Fruit fly (Drosophila melanogaster) whole organism, embryonic: ENCODE data around the gene EndoGI.
A peak's percentile ranks its signal among the peaks of the same experiment; 100 is the strongest.

ENCODE experiments used
- CG10321 ChIP-seq: fragments of 200-800 bp; sonication (Bioruptor generic); IDR thresholded peaks from 2 replicates; pipeline ENCODE4 v1.3.6; 2022; ENCODE audit warnings: missing biosample characterization, missing genetic modification characterization
- CG11085 ChIP-seq: fragments of 200-800 bp; sonication (Bioruptor generic); IDR thresholded peaks from 2 replicates; pipeline ENCODE4 v1.3.6; 2022; ENCODE audit warnings: missing biosample characterization, missing genetic modification characterization
- CG15269 ChIP-seq: fragments of 200-800 bp; sonication (Bioruptor generic); optimal IDR thresholded peaks from 2 replicates; lab custom pipeline; 2018; ENCODE audit warnings: missing biosample characterization, mild to moderate bottlenecking, missing genetic modification characterization, moderate library complexity
- CG17568 ChIP-seq: fragments of 200-800 bp; sonication (Bioruptor generic); optimal IDR thresholded peaks from 2 replicates; lab custom pipeline; 2018; ENCODE audit warnings: missing biosample characterization, mild to moderate bottlenecking, missing genetic modification characterization, moderate library complexity
- CG17802 ChIP-seq: fragments of 200-800 bp; sonication (Bioruptor generic); optimal IDR thresholded peaks from 2 replicates; lab custom pipeline; 2018; ENCODE audit warnings: missing biosample characterization, mild to moderate bottlenecking, missing genetic modification characterization, moderate library complexity
- CG17912 ChIP-seq: fragments of 200-800 bp; sonication (Bioruptor generic); optimal IDR thresholded peaks from 2 replicates; lab custom pipeline; 2018; ENCODE audit warnings: missing biosample characterization, mild to moderate bottlenecking, missing genetic modification characterization
- CG2712 ChIP-seq: fragments of 200-800 bp; optimal IDR thresholded peaks from 3 replicates; lab custom pipeline; 2019; ENCODE audit warnings: missing biosample characterization, mild to moderate bottlenecking, missing genetic modification characterization, moderate library complexity
- CG2875 ChIP-seq: fragments of 200-800 bp; sonication (Bioruptor generic); optimal IDR thresholded peaks from 2 replicates; lab custom pipeline; 2017; ENCODE audit warnings: missing biosample characterization, mild to moderate bottlenecking, missing genetic modification characterization, missing genetic modification reagents
- CG31441 ChIP-seq: fragments of 200-800 bp; sonication (Bioruptor generic); IDR thresholded peaks from 2 replicates; pipeline ENCODE4 v1.3.6; 2022; ENCODE audit warnings: missing biosample characterization, missing genetic modification characterization
- CG3163 ChIP-seq: fragments of 200-800 bp; sonication (Bioruptor generic); optimal IDR thresholded peaks from 3 replicates; lab custom pipeline; 2016; ENCODE audit warnings: missing biosample characterization, missing genetic modification characterization
- CG32532 ChIP-seq: fragments of 200-800 bp; sonication (Bioruptor generic); IDR thresholded peaks from 2 replicates; pipeline ENCODE4 v1.3.6; 2022; ENCODE audit warnings: missing biosample characterization, missing genetic modification characterization
- CG33213 ChIP-seq: fragments of 200-800 bp; sonication (Bioruptor generic); optimal IDR thresholded peaks from 3 replicates; lab custom pipeline; 2016; ENCODE audit warnings: missing biosample characterization, missing genetic modification characterization
- CG33557 ChIP-seq: fragments of 200-800 bp; sonication (Bioruptor generic); optimal IDR thresholded peaks from 2 replicates; lab custom pipeline; 2019; ENCODE audit warnings: missing biosample characterization, mild to moderate bottlenecking, missing genetic modification characterization, moderate library complexity
- CG34224 ChIP-seq: fragments of 200-800 bp; sonication (Bioruptor generic); IDR thresholded peaks from 3 replicates; pipeline ENCODE4 v1.3.6; 2022; ENCODE audit warnings: missing biosample characterization, missing genetic modification characterization; ENCODE audit not compliant: partially characterized antibody
- CG6254 ChIP-seq: fragments of 200-800 bp; sonication (Bioruptor generic); optimal IDR thresholded peaks from 3 replicates; lab custom pipeline; 2017; ENCODE audit warnings: mild to moderate bottlenecking, missing biosample characterization, missing genetic modification reagents, missing genetic modification characterization
- CG6791 ChIP-seq: fragments of 200-800 bp; sonication (Bioruptor generic); IDR thresholded peaks from 3 replicates; pipeline ENCODE4 v1.3.6; 2022; ENCODE audit warnings: missing biosample characterization, missing genetic modification characterization; ENCODE audit not compliant: partially characterized antibody
- CG6813 ChIP-seq: fragments of 200-800 bp; sonication (Bioruptor generic); optimal IDR thresholded peaks from 2 replicates; lab custom pipeline; 2017; ENCODE audit warnings: missing biosample characterization, missing genetic modification characterization, mild to moderate bottlenecking, moderate library complexity, missing genetic modification reagents
- CG9876 ChIP-seq: fragments of 200-800 bp; sonication (Bioruptor generic); optimal IDR thresholded peaks from 2 replicates; lab custom pipeline; 2016; ENCODE audit warnings: missing biosample characterization, missing genetic modification characterization
- D19B ChIP-seq: fragments of 200-800 bp; sonication (Bioruptor generic); optimal IDR thresholded peaks from 2 replicates; lab custom pipeline; 2017; ENCODE audit warnings: missing biosample characterization, mild to moderate bottlenecking, missing genetic modification characterization
- Dad ChIP-seq: fragments of 200-800 bp; sonication (Bioruptor generic); optimal IDR thresholded peaks from 3 replicates; lab custom pipeline; 2016; ENCODE audit warnings: missing biosample characterization, missing genetic modification characterization
- HmgZ ChIP-seq: fragments of 200-800 bp; sonication (Bioruptor generic); optimal IDR thresholded peaks from 2 replicates; lab custom pipeline; 2018; ENCODE audit warnings: missing biosample characterization, mild to moderate bottlenecking, missing genetic modification characterization
- Hr3 ChIP-seq: fragments of 200-800 bp; sonication (Bioruptor generic); optimal IDR thresholded peaks from 3 replicates; lab custom pipeline; 2016; ENCODE audit warnings: missing biosample characterization, missing genetic modification characterization
- Mad ChIP-seq: fragments of 200-800 bp; sonication (Bioruptor generic); optimal IDR thresholded peaks from 2 replicates; lab custom pipeline; 2016; ENCODE audit warnings: missing biosample characterization, missing genetic modification characterization
- Mes4 ChIP-seq: fragments of 200-800 bp; sonication (Bioruptor generic); optimal IDR thresholded peaks from 2 replicates; lab custom pipeline; 2016; ENCODE audit warnings: missing biosample characterization, missing genetic modification characterization
- Nf-YA ChIP-seq: fragments of 200-800 bp; sonication (Bioruptor generic); IDR thresholded peaks from 2 replicates; pipeline ENCODE4 v1.3.6; 2022; ENCODE audit warnings: missing biosample characterization, missing genetic modification characterization
- Nf-YB ChIP-seq: fragments of 200-800 bp; sonication (Bioruptor generic); optimal IDR thresholded peaks from 3 replicates; lab custom pipeline; 2019; ENCODE audit warnings: missing biosample characterization, mild to moderate bottlenecking, missing genetic modification characterization, moderate library complexity
- Scr ChIP-seq: fragments of 200-800 bp; sonication (Bioruptor generic); IDR thresholded peaks from 2 replicates; pipeline ENCODE4 v1.3.6; 2022; ENCODE audit warnings: missing biosample characterization, missing genetic modification characterization; ENCODE audit not compliant: partially characterized antibody
- Sin3A ChIP-seq: fragments of >200 bp; optimal IDR thresholded peaks from 2 replicates; lab custom pipeline; 2018
- TFAM ChIP-seq: fragments of 200-800 bp; sonication (Bioruptor generic); optimal IDR thresholded peaks from 2 replicates; lab custom pipeline; 2017; ENCODE audit warnings: missing biosample characterization, missing genetic modification characterization, inconsistent platforms
- Xbp1 ChIP-seq: fragments of 200-800 bp; sonication (Bioruptor generic); optimal IDR thresholded peaks from 3 replicates; lab custom pipeline; 2016; ENCODE audit warnings: missing biosample characterization, mild to moderate bottlenecking, missing genetic modification characterization
- Xrp1 ChIP-seq: fragments of 200-800 bp; sonication (Bioruptor generic); IDR thresholded peaks from 2 replicates; pipeline ENCODE4 v1.3.6; 2022; ENCODE audit warnings: missing biosample characterization, missing genetic modification characterization
- aop ChIP-seq: fragments of 200-800 bp; sonication (Bioruptor generic); IDR thresholded peaks from 2 replicates; pipeline ENCODE4 v1.3.6; 2022; ENCODE audit warnings: missing biosample characterization, missing genetic modification characterization
- bigmax ChIP-seq: fragments of 200-800 bp; sonication (Bioruptor generic); optimal IDR thresholded peaks from 2 replicates; lab custom pipeline; 2018; ENCODE audit warnings: missing biosample characterization, mild to moderate bottlenecking, missing genetic modification characterization
- br ChIP-seq: fragments of >200 bp; optimal IDR thresholded peaks from 2 replicates; lab custom pipeline; 2017
- chm ChIP-seq: fragments of 200-800 bp; sonication (Bioruptor generic); IDR thresholded peaks from 2 replicates; pipeline ENCODE4 v1.3.6; 2022; ENCODE audit warnings: missing biosample characterization, missing genetic modification characterization
- cwo ChIP-seq: fragments of 200-800 bp; sonication (Bioruptor generic); optimal IDR thresholded peaks from 3 replicates; lab custom pipeline; 2017; ENCODE audit warnings: missing biosample characterization, missing genetic modification characterization, mild to moderate bottlenecking, moderate library complexity, missing genetic modification reagents
- da ChIP-seq: fragments of 200-800 bp; sonication (Bioruptor generic); optimal IDR thresholded peaks from 2 replicates; lab custom pipeline; 2016; ENCODE audit warnings: missing biosample characterization, missing genetic modification characterization
- fd102C ChIP-seq: fragments of 200-800 bp; sonication (Bioruptor generic); optimal IDR thresholded peaks from 2 replicates; lab custom pipeline; 2018; ENCODE audit warnings: missing biosample characterization, mild to moderate bottlenecking, missing genetic modification characterization, moderate library complexity
- gro ChIP-seq: fragments of 200-800 bp; sonication (Bioruptor generic); optimal IDR thresholded peaks from 2 replicates; lab custom pipeline; 2016; ENCODE audit warnings: missing biosample characterization, missing genetic modification characterization
- gsb ChIP-seq: fragments of 200-800 bp; sonication (Bioruptor generic); IDR thresholded peaks from 2 replicates; pipeline ENCODE4 v1.3.6; 2022; ENCODE audit warnings: missing biosample characterization, missing genetic modification characterization
- gt ChIP-seq: fragments of 200-800 bp; sonication (Bioruptor generic); IDR thresholded peaks from 2 replicates; pipeline ENCODE4 v1.3.6; 2022; ENCODE audit warnings: missing biosample characterization, missing genetic modification characterization
- kni ChIP-seq: fragments of 200-800 bp; sonication (Bioruptor generic); optimal IDR thresholded peaks from 3 replicates; lab custom pipeline; 2017; ENCODE audit warnings: mild to moderate bottlenecking, missing biosample characterization, missing genetic modification reagents, missing genetic modification characterization
- maf-S ChIP-seq: fragments of 200-800 bp; sonication (Bioruptor generic); optimal IDR thresholded peaks from 2 replicates; lab custom pipeline; 2016; ENCODE audit warnings: missing biosample characterization, missing genetic modification characterization
- slp2 ChIP-seq: fragments of 200-800 bp; sonication (Bioruptor generic); optimal IDR thresholded peaks from 2 replicates; lab custom pipeline; 2016; ENCODE audit warnings: missing biosample characterization, missing genetic modification characterization
- sob ChIP-seq: fragments of 200-800 bp; sonication (Bioruptor generic); IDR thresholded peaks from 2 replicates; pipeline ENCODE4 v1.3.6; 2022; ENCODE audit warnings: missing biosample characterization, missing genetic modification characterization
- sr ChIP-seq: fragments of 200-800 bp; sonication (Bioruptor generic); IDR thresholded peaks from 3 replicates; pipeline ENCODE4 v1.3.6; 2022; ENCODE audit warnings: missing biosample characterization, missing genetic modification characterization
- toy ChIP-seq: fragments of 200-800 bp; sonication (Bioruptor generic); IDR thresholded peaks from 2 replicates; pipeline ENCODE4 v1.3.6; 2022; ENCODE audit warnings: missing biosample characterization, missing genetic modification characterization
- usp ChIP-seq: fragments of >200 bp; optimal IDR thresholded peaks from 2 replicates; lab custom pipeline; 2017; ENCODE audit warnings: missing biosample characterization, missing genetic modification characterization
- vfl ChIP-seq: fragments of 200-800 bp; sonication (Bioruptor generic); optimal IDR thresholded peaks from 2 replicates; lab custom pipeline; 2016; ENCODE audit warnings: missing biosample characterization, missing genetic modification characterization
- wek ChIP-seq: fragments of 200-800 bp; sonication (Bioruptor generic); optimal IDR thresholded peaks from 3 replicates; lab custom pipeline; 2018; ENCODE audit warnings: missing biosample characterization, mild to moderate bottlenecking, missing genetic modification characterization, moderate library complexity

Gene EndoGI

DNA sequence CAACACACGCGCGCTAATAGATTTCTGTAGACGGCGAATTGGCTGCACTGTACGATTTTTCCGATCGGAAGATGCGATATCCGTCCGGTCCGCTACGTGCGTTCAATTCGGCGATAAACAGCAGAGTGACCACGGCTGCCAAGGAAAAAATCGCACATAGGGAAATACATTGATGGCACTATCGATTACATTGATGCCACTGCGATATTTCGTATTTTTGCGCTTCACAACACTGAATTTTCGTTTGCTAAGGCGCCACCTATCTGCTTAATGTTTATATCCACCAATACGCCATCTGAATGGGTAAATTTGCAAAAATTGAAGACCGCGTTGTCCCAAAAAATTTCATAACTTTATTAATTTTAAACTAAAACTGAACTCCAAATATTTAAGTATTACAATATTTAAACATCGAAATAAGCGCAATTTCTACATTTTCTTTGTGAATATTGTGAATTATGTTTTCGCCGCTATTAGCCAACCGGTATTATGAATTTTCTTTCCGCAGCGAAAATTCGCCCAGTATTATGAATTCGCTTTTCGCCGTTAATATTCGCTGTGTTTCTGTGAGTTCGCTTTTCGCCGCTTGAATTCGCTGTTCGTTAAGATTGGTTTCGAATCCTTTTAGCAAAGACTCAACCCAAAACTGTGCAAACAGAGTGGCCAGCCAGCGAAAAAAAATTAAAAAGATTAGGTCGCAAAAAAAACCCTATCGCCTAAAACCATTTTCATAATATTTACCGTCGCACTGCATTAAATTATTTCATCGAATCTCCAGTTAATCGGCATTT, 30.3 kb downstream of the EndoGI start, which contains the start of the genes crp and pkaap (continued):
- TF ChIP-seq Dad (GFP tag; lab: Kevin White, UChicago) (peak; percentile 87), slp2 (peak; percentile 86), CG6813 (GFP tag; lab: Kevin White, UChicago) (peak; percentile 64), gsb (GFP tag; lab: Robert Waterston, UW) (no peak), Scr (GFP tag; lab: Robert Waterston, UW) (no peak), TFAM (GFP tag; lab: Kevin White, UChicago) (no peak), da (GFP tag; lab: Kevin White, UChicago) (peak; percentile 65), bigmax (GFP tag; lab: Kevin White, UChicago) (peak; percentile 7), maf-S (GFP tag; lab: Kevin White, UChicago) (peak; percentile 88), usp (GFP tag; lab: Kevin White, UChicago) (no peak), gt (GFP tag; lab: Robert Waterston, UW) (no peak), CG32532 (GFP tag; lab: Robert Waterston, UW) (no peak), HmgZ (tag; lab: Kevin White, UChicago) (peak; percentile 78), fd102C (peak; percentile 11), Nf-YA (no peak), CG17802 (tag; lab: Kevin White, UChicago) (peak; percentile 48), gro (peak; percentile 89), Mes4 (GFP tag; lab: Kevin White, UChicago) (peak; percentile 72), aop (no peak), CG9876 (GFP tag; lab: Kevin White, UChicago) (peak; percentile 84), sob (no peak), CG17568 (no peak), Hr3 (GFP tag; lab: Kevin White, UChicago) (peak; percentile 66), CG15269 (tag; lab: Kevin White, UChicago) (no peak), CG31441 (GFP tag; lab: Robert Waterston, UW) (no peak), Mad (GFP tag; lab: Kevin White, UChicago) (peak; percentile 71), CG2712 (tag; lab: Kevin White, UChicago) (peak; percentile 77), CG6791 (no peak), Xrp1 (GFP tag; lab: Robert Waterston, UW) (no peak), toy (GFP tag; lab: Robert Waterston, UW) (no peak), CG33557 (GFP tag; lab: Kevin White, UChicago) (peak; percentile 37), CG2875 (peak; percentile 62), Sin3A (lab: Kevin White, UChicago) (peak; percentile 72), D19B (peak; percentile 3), CG17912 (GFP tag; lab: Kevin White, UChicago) (peak; percentile 74), Nf-YB (GFP tag; lab: Kevin White, UChicago) (no peak), cwo (GFP tag; lab: Kevin White, UChicago) (peak; percentile 59), wek (GFP tag; lab: Kevin White, UChicago) (peak; percentile 41), CG10321 (no peak), CG34224 (GFP tag; lab: Robert Waterston, UW) (no peak), CG11085 (GFP tag; lab: Robert Waterston, UW) (no peak), Xbp1 (peak; percentile 87), sr (no peak), CG3163 (GFP tag; lab: Kevin White, UChicago) (peak; percentile 73), CG6254 (peak; percentile 42), chm (GFP tag; lab: Robert Waterston, UW) (no peak), br (lab: Kevin White, UChicago) (no peak), kni (no peak), CG33213 (GFP tag; lab: Kevin White, UChicago) (peak; percentile 95), vfl (peak; percentile 78)
